Fruit fly (Drosophila melanogaster) whole organism, embryonic: ENCODE measurements around the gene Sk1.

ENCODE experiments used
- Bteb2 ChIP-seq: fragments of 200-800 bp; sonication (Bioruptor generic); optimal IDR thresholded peaks from 2 replicates; lab custom pipeline; 2016; ENCODE audit warnings: missing biosample characterization, missing genetic modification characterization
- CG11247 ChIP-seq: fragments of 200-800 bp; sonication (Bioruptor generic); IDR thresholded peaks from 2 replicates; pipeline ENCODE4 v1.3.6; 2022; ENCODE audit warnings: missing biosample characterization, missing genetic modification characterization
- CG11398 ChIP-seq: fragments of 200-800 bp; sonication (Bioruptor generic); optimal IDR thresholded peaks from 2 replicates; lab custom pipeline; 2016; ENCODE audit warnings: missing biosample characterization, missing genetic modification characterization
- CG11504 ChIP-seq: fragments of 200-800 bp; sonication (Bioruptor generic); optimal IDR thresholded peaks from 3 replicates; lab custom pipeline; 2019; ENCODE audit warnings: missing biosample characterization, mild to moderate bottlenecking, missing genetic modification characterization, moderate library complexity
- CG13123 ChIP-seq: fragments of 200-800 bp; sonication (Bioruptor generic); optimal IDR thresholded peaks from 2 replicates; lab custom pipeline; 2016; ENCODE audit warnings: missing biosample characterization, missing genetic modification characterization
- CG14710 ChIP-seq: fragments of 200-800 bp; sonication (Bioruptor generic); optimal IDR thresholded peaks from 3 replicates; lab custom pipeline; 2019; ENCODE audit warnings: missing biosample characterization, mild to moderate bottlenecking, missing genetic modification characterization, moderate library complexity
- CG16815 ChIP-seq: fragments of 200-800 bp; sonication (Bioruptor generic); optimal IDR thresholded peaks from 3 replicates; lab custom pipeline; 2017; ENCODE audit warnings: missing biosample characterization, mild to moderate bottlenecking, missing genetic modification characterization
- CG2116 ChIP-seq: fragments of 200-800 bp; sonication (Bioruptor generic); optimal IDR thresholded peaks from 3 replicates; lab custom pipeline; 2018; ENCODE audit warnings: missing biosample characterization, mild to moderate bottlenecking, missing genetic modification characterization
- CG2129 ChIP-seq: fragments of 200-800 bp; sonication (Bioruptor generic); IDR thresholded peaks from 2 replicates; pipeline ENCODE4 v1.3.6; 2022; ENCODE audit warnings: missing biosample characterization, missing genetic modification characterization; ENCODE audit not compliant: partially characterized antibody
- CG31224 ChIP-seq: fragments of 200-800 bp; sonication (Bioruptor generic); IDR thresholded peaks from 2 replicates; pipeline ENCODE4 v1.3.6; 2022; ENCODE audit warnings: missing biosample characterization, missing genetic modification characterization
- CG31365 ChIP-seq: fragments of 200-800 bp; sonication (Bioruptor generic); optimal IDR thresholded peaks from 2 replicates; lab custom pipeline; 2018; ENCODE audit warnings: missing biosample characterization, mild to moderate bottlenecking, missing genetic modification characterization
- CG31388 ChIP-seq: fragments of 200-800 bp; sonication (Bioruptor generic); optimal IDR thresholded peaks from 2 replicates; lab custom pipeline; 2016; ENCODE audit warnings: missing biosample characterization, missing genetic modification characterization
- CG31441 ChIP-seq: fragments of 200-800 bp; sonication (Bioruptor generic); IDR thresholded peaks from 2 replicates; pipeline ENCODE4 v1.3.6; 2022; ENCODE audit warnings: missing biosample characterization, missing genetic modification characterization
- CG32767 ChIP-seq: fragments of 200-800 bp; sonication (Bioruptor generic); IDR thresholded peaks from 2 replicates; pipeline ENCODE4 v1.3.6; 2022; ENCODE audit warnings: missing biosample characterization, missing genetic modification characterization
- CG3726 ChIP-seq: fragments of 200-800 bp; sonication (Bioruptor generic); IDR thresholded peaks from 3 replicates; pipeline ENCODE4, ENCODE4 v1.3.6; 2022; ENCODE audit warnings: missing biosample characterization, missing genetic modification characterization
- CG4617 ChIP-seq: fragments of 200-800 bp; sonication (Bioruptor generic); optimal IDR thresholded peaks from 3 replicates; lab custom pipeline; 2016; ENCODE audit warnings: missing biosample characterization, missing genetic modification characterization, borderline replicate concordance
- CG6654 ChIP-seq: fragments of 200-800 bp; sonication (Bioruptor generic); optimal IDR thresholded peaks from 2 replicates; lab custom pipeline; 2017; ENCODE audit warnings: missing biosample characterization, mild to moderate bottlenecking, missing genetic modification characterization
- CG7839 ChIP-seq: fragments of 200-800 bp; sonication (Bioruptor generic); optimal IDR thresholded peaks from 3 replicates; lab custom pipeline; 2018; ENCODE audit warnings: missing biosample characterization, mild to moderate bottlenecking, missing genetic modification characterization, moderate library complexity
- CG8478 ChIP-seq: fragments of >200 bp; optimal IDR thresholded peaks from 2 replicates; lab custom pipeline; 2018
- CG9876 ChIP-seq: fragments of 200-800 bp; sonication (Bioruptor generic); optimal IDR thresholded peaks from 2 replicates; lab custom pipeline; 2016; ENCODE audit warnings: missing biosample characterization, missing genetic modification characterization
- D ChIP-seq, 2 experiments: fragments of 200-800 bp in 1 of 2; fragments of >200 bp in 1 of 2; sonication (Bioruptor generic) in 1 of 2; optimal IDR thresholded peaks; 2 replicates in 1 of 2; 3 replicates in 1 of 2; lab custom pipeline; 2017; ENCODE audit warnings: mild to moderate bottlenecking in 1 of 2, missing biosample characterization in 1 of 2, missing genetic modification characterization in 1 of 2, missing genetic modification reagents in 1 of 2
- E2f2 ChIP-seq: fragments of 200-800 bp; sonication (Bioruptor generic); IDR thresholded peaks from 2 replicates; pipeline ENCODE4 v1.3.6; 2022; ENCODE audit warnings: missing biosample characterization, missing genetic modification characterization
- Gsc ChIP-seq: fragments of 200-800 bp; sonication (Bioruptor generic); IDR thresholded peaks from 2 replicates; pipeline ENCODE4 v1.3.6; 2022; ENCODE audit warnings: missing biosample characterization, missing genetic modification characterization
- HLH4C ChIP-seq: fragments of 200-800 bp; sonication (Bioruptor generic); IDR thresholded peaks from 3 replicates; pipeline ENCODE4 v1.3.6; 2022; ENCODE audit warnings: missing biosample characterization, missing genetic modification characterization; ENCODE audit not compliant: partially characterized antibody
- HLHmδ ChIP-seq: fragments of 200-800 bp; sonication (Bioruptor generic); optimal IDR thresholded peaks from 2 replicates; lab custom pipeline; 2018; ENCODE audit warnings: missing biosample characterization, mild to moderate bottlenecking, missing genetic modification characterization, moderate library complexity
- Kr ChIP-seq: fragments of 200-800 bp; sonication (Bioruptor generic); optimal IDR thresholded peaks from 2 replicates; lab custom pipeline; 2017; ENCODE audit warnings: missing biosample characterization, mild to moderate bottlenecking, missing genetic modification characterization
- Optix ChIP-seq: fragments of 200-800 bp; sonication (Bioruptor generic); IDR thresholded peaks from 3 replicates; pipeline ENCODE4 v1.3.6; 2022; ENCODE audit warnings: missing biosample characterization, missing genetic modification characterization
- Spps ChIP-seq: fragments of 200-800 bp; sonication (Bioruptor generic); optimal IDR thresholded peaks from 2 replicates; lab custom pipeline; 2018; ENCODE audit warnings: missing biosample characterization, mild to moderate bottlenecking, missing genetic modification characterization
- Xrp1 ChIP-seq: fragments of 200-800 bp; sonication (Bioruptor generic); IDR thresholded peaks from 2 replicates; pipeline ENCODE4 v1.3.6; 2022; ENCODE audit warnings: missing biosample characterization, missing genetic modification characterization
- bab2 ChIP-seq: fragments of 200-800 bp; sonication (Bioruptor generic); optimal IDR thresholded peaks from 2 replicates; lab custom pipeline; 2016; ENCODE audit warnings: missing biosample characterization, missing genetic modification characterization
- btn ChIP-seq: fragments of 200-800 bp; sonication (Bioruptor generic); optimal IDR thresholded peaks from 2 replicates; lab custom pipeline; 2016; ENCODE audit warnings: missing biosample characterization, missing genetic modification characterization
- caup ChIP-seq: fragments of 200-800 bp; sonication (Bioruptor generic); optimal IDR thresholded peaks from 3 replicates; lab custom pipeline; 2017; ENCODE audit warnings: missing biosample characterization, mild to moderate bottlenecking, missing genetic modification characterization, moderate library complexity; ENCODE audit not compliant: severe bottlenecking
- da ChIP-seq: fragments of 200-800 bp; sonication (Bioruptor generic); optimal IDR thresholded peaks from 2 replicates; lab custom pipeline; 2016; ENCODE audit warnings: missing biosample characterization, missing genetic modification characterization
- dmrt99B ChIP-seq: fragments of 200-800 bp; sonication (Bioruptor generic); optimal IDR thresholded peaks from 2 replicates; lab custom pipeline; 2018; ENCODE audit warnings: missing biosample characterization, mild to moderate bottlenecking, missing genetic modification characterization, moderate library complexity
- ems ChIP-seq: fragments of 200-800 bp; sonication (Bioruptor generic); optimal IDR thresholded peaks from 3 replicates; lab custom pipeline; 2016; ENCODE audit warnings: missing biosample characterization, missing genetic modification characterization
- exex ChIP-seq: fragments of 200-800 bp; sonication (Bioruptor generic); optimal IDR thresholded peaks from 4 replicates; lab custom pipeline; 2018; ENCODE audit warnings: missing biosample characterization, mild to moderate bottlenecking, missing genetic modification characterization, moderate library complexity
- gcm ChIP-seq: fragments of 200-800 bp; sonication (Bioruptor generic); optimal IDR thresholded peaks from 2 replicates; lab custom pipeline; 2019; ENCODE audit warnings: missing biosample characterization, mild to moderate bottlenecking, missing genetic modification characterization, moderate library complexity
- gcm2 ChIP-seq: fragments of 200-800 bp; sonication (Bioruptor generic); optimal IDR thresholded peaks from 2 replicates; lab custom pipeline; 2016; ENCODE audit warnings: missing biosample characterization, missing genetic modification characterization
- insv ChIP-seq, 2 experiments: fragments of 200-800 bp; sonication (Bioruptor generic); optimal IDR thresholded peaks; 3 replicates each; lab custom pipeline; 2016 to 2018; ENCODE audit warnings: missing biosample characterization in 2 of 2, missing genetic modification characterization in 2 of 2
- lmd ChIP-seq: fragments of 200-800 bp; sonication (Bioruptor generic); IDR thresholded peaks from 2 replicates; pipeline ENCODE4 v1.3.6; 2022; ENCODE audit warnings: missing biosample characterization, missing genetic modification characterization
- maf-S ChIP-seq: fragments of 200-800 bp; sonication (Bioruptor generic); optimal IDR thresholded peaks from 2 replicates; lab custom pipeline; 2016; ENCODE audit warnings: missing biosample characterization, missing genetic modification characterization
- peb ChIP-seq: fragments of 200-800 bp; sonication (Bioruptor generic); IDR thresholded peaks from 2 replicates; pipeline ENCODE4 v1.3.6; 2022; ENCODE audit warnings: missing biosample characterization, missing genetic modification characterization
- pho ChIP-seq: fragments of 200-800 bp; sonication (Bioruptor generic); optimal IDR thresholded peaks from 2 replicates; lab custom pipeline; 2016; ENCODE audit warnings: missing biosample characterization, missing genetic modification characterization
- phol ChIP-seq: fragments of 200-800 bp; sonication (Bioruptor generic); optimal IDR thresholded peaks from 3 replicates; lab custom pipeline; 2018; ENCODE audit warnings: missing biosample characterization, mild to moderate bottlenecking, missing genetic modification characterization, moderate library complexity
- pzg ChIP-seq: fragments of 200-800 bp; sonication (Bioruptor generic); optimal IDR thresholded peaks from 3 replicates; lab custom pipeline; 2018; ENCODE audit warnings: missing biosample characterization, mild to moderate bottlenecking, missing genetic modification characterization, moderate library complexity
- run ChIP-seq: fragments of 200-800 bp; sonication (Bioruptor generic); optimal IDR thresholded peaks from 3 replicates; lab custom pipeline; 2018; ENCODE audit warnings: missing biosample characterization, mild to moderate bottlenecking, missing genetic modification characterization
- so ChIP-seq: fragments of 200-800 bp; sonication (Bioruptor generic); IDR thresholded peaks from 3 replicates; pipeline ENCODE4 v1.3.6; 2022; ENCODE audit warnings: missing biosample characterization, missing genetic modification characterization
- stc ChIP-seq: fragments of 200-800 bp; sonication (Bioruptor generic); IDR thresholded peaks from 2 replicates; pipeline ENCODE4 v1.3.6; 2022; ENCODE audit warnings: missing biosample characterization, missing genetic modification characterization
- tx ChIP-seq: fragments of 200-800 bp; sonication (Bioruptor generic); optimal IDR thresholded peaks from 2 replicates; lab custom pipeline; 2016; ENCODE audit warnings: missing biosample characterization, missing genetic modification characterization

Sk1 gene

DNA sequence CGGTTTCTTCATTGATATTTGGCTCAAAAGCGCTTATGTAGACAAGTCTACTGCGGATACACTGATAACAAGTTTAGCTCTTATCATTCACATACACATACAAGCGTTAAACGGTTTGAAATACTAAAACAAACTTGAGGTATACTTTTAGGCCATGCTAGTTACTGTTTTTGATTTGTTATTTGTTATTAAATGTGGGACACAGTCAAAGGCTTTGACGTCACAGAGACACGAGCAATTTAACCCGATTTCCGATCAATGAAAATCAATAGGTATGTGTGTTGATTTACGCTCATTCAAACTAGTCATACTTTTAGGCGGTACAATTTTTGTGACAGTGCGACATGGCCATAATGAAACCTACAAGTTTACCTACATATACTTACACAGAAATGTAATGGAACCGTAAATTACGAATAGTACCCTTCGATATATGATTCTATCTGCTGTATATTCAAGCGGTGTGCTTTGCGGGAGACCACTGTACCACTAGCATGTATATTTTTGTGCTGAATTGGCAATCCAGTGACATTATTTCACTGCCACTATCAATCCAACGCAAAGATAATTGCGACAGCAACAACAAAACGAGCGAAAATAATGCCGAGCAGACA lies 4.6 kb downstream of the Sk1 start (continued):
- TF ChIP-seq lmd (GFP tag; lab: Robert Waterston, UW) (peak; percentile 88), exex (tag; lab: Kevin White, UChicago) (peak; percentile 78), run (tag; lab: Kevin White, UChicago) (no peak), stc (peak; percentile 73), Spps (no peak), Bteb2 (GFP tag; lab: Kevin White, UChicago) (peak; percentile 78), gcm (GFP tag; lab: Kevin White, UChicago) (no peak), da (GFP tag; lab: Kevin White, UChicago) (peak; percentile 14), tx (GFP tag; lab: Kevin White, UChicago) (peak; percentile 75), insv (GFP tag; optimal IDR thresholded peaks at IDR 0.05; lab: Kevin White, UChicago) (no peak), CG16815 (GFP tag; lab: Kevin White, UChicago) (peak; percentile 75), CG4617 (GFP tag; lab: Kevin White, UChicago) (peak; percentile 14), caup (GFP tag; lab: Kevin White, UChicago) (peak; percentile 86), CG11504 (peak; percentile 70), CG11398 (GFP tag; lab: Kevin White, UChicago) (peak; percentile 44), CG14710 (tag; lab: Kevin White, UChicago) (no peak), bab2 (GFP tag; lab: Kevin White, UChicago) (peak; percentile 86), CG2116 (GFP tag; lab: Kevin White, UChicago) (no peak), pho (GFP tag; lab: Kevin White, UChicago) (peak; percentile 84), peb (GFP tag; lab: Robert Waterston, UW) (0 out of 2 replicates have a peak, but pooled peaks have one; percentile 21), CG31224 (GFP tag; lab: Robert Waterston, UW) (peak; percentile 85), HLHmδ (GFP tag; lab: Kevin White, UChicago) (no peak), CG31365 (tag; lab: Kevin White, UChicago) (peak; percentile 39), CG31441 (GFP tag; lab: Robert Waterston, UW) (0 out of 2 replicates have a peak, but pooled peaks have one; percentile 38), gcm2 (GFP tag; lab: Kevin White, UChicago) (peak; percentile 48), D (optimal IDR thresholded peaks at IDR 0.05; lab: Kevin White, UChicago) (no peak), D (GFP tag; optimal IDR thresholded peaks at IDR 0.05; lab: Kevin White, UChicago) (peak; percentile 12), maf-S (GFP tag; lab: Kevin White, UChicago) (peak; percentile 74), CG8478 (lab: Kevin White, UChicago) (no peak), CG13123 (GFP tag; lab: Kevin White, UChicago) (peak; percentile 31), CG32767 (0 out of 2 replicates have a peak, but pooled peaks have one; percentile 32), CG7839 (tag; lab: Kevin White, UChicago) (peak; percentile 88), CG11247 (GFP tag; lab: Robert Waterston, UW) (peak; percentile 82), E2f2 (GFP tag; lab: Robert Waterston, UW) (peak; percentile 27), CG3726 (GFP tag; lab: Robert Waterston, UW) (peak; percentile 59; the same call in 1 of the 3 replicates), HLH4C (GFP tag; lab: Robert Waterston, UW) (no peak), dmrt99B (tag; lab: Kevin White, UChicago) (peak; percentile 68), Xrp1 (peak; percentile 61), CG31388 (GFP tag; lab: Kevin White, UChicago) (no peak), Optix (GFP tag; lab: Robert Waterston, UW) (0 out of 3 replicates have a peak, but pooled peaks have one; percentile 57), CG2129 (GFP tag; lab: Robert Waterston, UW) (no peak), Kr (GFP tag; lab: Kevin White, UChicago) (no peak), CG6654 (peak; percentile 55), Gsc (GFP tag; lab: Robert Waterston, UW) (peak; percentile 42; the same call in 1 of the 2 replicates), btn (GFP tag; lab: Kevin White, UChicago) (peak; percentile 23), CG9876 (GFP tag; lab: Kevin White, UChicago) (peak; percentile 65), ems (GFP tag; lab: Kevin White, UChicago) (peak; percentile 57), pzg (peak; percentile 22), phol (tag; lab: Kevin White, UChicago) (peak; percentile 43), so (GFP tag; lab: Robert Waterston, UW) (0 out of 3 replicates have a peak, but pooled peaks have one; percentile 49)
